Worm (Caenorhabditis elegans): ENCODE measurements around the gene cnx-1.
A peak's percentile ranks its signal among the peaks of the same experiment; 100 is the strongest.

The cnx-1 gene

DNA sequence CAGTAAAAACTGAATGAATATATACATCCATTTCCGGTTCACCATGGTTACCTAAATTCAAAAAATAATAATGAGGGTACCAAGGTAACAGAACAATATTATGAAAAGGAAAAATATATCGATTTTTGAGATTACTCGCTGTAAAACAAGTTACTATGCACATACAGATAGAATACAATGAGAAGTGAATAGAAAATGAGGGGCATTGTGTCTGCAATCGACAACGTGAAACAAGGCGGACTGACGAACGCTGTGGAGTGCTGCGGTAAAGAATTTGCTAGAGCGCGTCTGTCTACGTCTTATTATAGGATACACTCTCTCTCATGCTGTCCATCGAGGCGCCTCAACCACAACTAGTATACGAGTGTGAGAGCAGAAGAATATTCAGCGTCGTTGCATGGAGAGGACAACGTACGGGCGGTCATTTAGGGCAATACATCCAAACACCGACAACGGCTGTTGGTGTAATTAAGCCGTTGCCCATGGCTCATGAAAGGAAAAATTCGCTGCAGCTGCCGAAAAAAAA is at the start of gene cnx-1:
Gene cnx-1, minus strand, starts transcription at position 51 of the 526 bp plus-strand sequence.
- no peak for TF ChIP-seq W03F9.2 (tag; optimal IDR thresholded peaks at IDR 0.05)
- TF ChIP-seq dao-5 (tag; optimal IDR thresholded peaks at IDR 0.05): no peak
- TF ChIP-seq him-1 (tag; optimal IDR thresholded peaks at IDR 0.05): no peak

DNA sequence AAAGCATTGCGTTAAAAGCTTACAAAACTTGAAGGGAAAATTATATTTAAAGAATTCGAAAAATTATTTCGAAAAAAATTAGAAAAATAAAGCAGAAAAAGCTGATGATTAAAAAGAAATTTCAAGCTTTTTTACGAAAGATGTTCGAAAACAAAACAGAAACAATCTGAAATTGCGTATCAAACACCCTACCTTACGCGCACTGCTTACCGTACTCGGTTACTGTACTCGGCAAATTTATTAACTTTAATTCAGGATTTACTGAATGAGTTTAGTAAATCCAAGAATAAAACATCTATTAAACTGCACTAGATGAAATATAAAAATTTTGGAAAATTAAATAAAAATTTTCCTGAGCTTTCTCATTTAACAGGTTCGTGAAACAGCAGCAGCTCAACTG is 45.5 kb upstream of the cnx-1 start:
- TF ChIP-seq dao-5 (tag; optimal IDR thresholded peaks at IDR 0.05) (no peak), him-1 (tag; optimal IDR thresholded peaks at IDR 0.05) (no peak), W03F9.2 (tag; optimal IDR thresholded peaks at IDR 0.05) (no peak)

DNA sequence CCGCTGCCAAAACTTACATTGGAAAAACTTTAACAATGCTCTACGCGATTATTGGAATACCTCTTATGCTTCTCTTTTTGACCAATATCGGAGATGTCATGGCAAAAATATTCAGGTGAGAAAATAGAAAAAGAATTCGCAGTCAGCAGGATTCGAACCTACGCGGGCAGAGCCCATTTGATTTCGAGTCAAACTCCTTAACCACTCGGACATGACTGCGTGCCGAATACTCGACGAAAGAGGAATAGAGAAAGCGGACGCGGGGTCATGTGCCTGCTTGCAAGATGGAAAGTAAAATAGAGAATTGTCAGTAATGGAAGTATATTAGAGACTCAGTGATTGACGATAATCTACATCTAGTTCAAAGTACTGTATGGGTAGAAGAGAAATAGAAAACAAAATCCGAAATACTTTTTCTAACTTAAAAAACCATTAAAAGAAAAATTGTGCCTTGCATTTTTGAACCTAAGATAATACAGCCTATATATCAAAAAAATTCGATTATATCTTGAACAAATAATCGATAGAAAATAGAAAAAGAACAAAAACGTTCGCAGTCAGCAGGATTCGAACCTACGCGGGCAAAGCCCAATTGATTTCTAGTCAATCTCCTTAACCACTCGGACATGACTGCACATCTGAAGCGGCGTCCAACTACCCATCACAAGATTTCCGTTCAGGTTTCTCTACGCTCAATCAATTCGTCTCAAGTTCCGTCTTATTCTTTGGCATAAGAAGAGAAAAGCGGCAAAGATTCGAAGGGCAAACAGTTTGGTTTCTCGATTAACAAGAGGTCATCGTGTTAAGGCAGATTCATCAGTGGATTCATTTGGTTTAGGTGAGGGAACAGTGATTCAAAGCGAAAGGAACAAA is 44.8 kb upstream of the cnx-1 start:
- TF ChIP-seq him-1 (tag; optimal IDR thresholded peaks at IDR 0.05): peak; percentile 50
- TF ChIP-seq dao-5 (tag; optimal IDR thresholded peaks at IDR 0.05): peak; percentile 28
- no peak for TF ChIP-seq W03F9.2 (tag; optimal IDR thresholded peaks at IDR 0.05)

DNA sequence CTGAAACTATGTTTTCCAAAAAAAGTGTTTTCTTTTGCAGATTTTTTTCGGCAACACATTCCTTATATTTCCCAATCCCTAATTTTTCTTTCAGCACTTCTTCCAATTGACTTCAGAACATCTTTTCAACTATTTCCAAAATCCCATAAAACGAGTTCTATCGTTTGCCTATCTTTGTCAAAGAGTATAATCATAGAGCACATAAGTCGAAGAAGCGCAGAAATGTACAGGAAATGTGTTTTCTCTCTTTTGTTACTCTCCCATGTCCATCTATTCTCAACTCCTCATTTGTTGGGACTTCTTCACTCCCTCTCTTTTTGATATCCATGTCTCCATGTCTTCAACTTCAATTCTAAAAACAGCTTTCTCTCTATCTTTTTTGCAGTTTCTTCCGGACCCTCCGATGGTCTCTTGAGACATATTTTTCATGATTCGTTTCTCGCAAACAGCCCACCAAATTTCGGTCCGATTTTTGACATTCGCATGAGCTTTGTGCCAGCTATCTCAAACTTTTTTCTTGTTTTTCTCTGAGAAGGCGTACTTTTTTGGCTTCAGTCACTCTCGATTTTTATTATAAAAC is 43.4 kb upstream of the cnx-1 start, which contains the start of gene twk-48:
Gene twk-48, plus strand, starts transcription at position 530 of the 580 bp plus-strand sequence.
- TF ChIP-seq him-1 (tag; optimal IDR thresholded peaks at IDR 0.05) (no peak), W03F9.2 (tag; optimal IDR thresholded peaks at IDR 0.05) (no peak), dao-5 (tag; optimal IDR thresholded peaks at IDR 0.05) (no peak)

DNA sequence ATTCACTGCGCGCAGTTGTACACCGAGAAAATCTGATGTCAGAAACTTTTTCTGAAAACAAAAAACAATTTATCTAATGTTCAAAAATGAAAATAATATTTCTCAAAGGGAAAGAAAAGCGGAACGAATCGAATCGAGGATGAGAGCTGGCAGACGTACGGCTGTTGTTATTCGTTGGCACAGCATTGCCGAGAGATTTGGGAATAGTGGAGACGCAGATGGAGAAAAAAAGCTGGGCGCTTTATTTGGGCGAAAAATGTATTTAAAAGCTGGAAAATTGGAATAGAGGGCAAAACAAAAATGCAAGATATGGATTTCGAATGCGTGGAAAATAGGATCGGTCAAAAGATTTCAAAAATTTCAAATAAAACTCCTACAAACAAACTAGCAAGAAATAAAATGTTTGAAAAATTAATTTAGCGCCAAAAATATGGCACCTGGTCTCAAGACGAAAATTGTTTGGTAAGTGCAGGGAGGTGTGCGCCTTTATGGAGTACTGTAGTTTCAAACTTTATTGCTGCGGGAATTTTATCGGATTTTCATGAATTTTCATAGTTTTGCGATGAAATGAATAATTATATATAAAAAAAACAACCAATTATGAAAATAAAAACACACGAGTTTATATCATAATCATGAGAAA is 42.3 kb upstream of the cnx-1 start, which contains the start of gene gpdh-2:
Gene gpdh-2, minus strand, starts transcription at position 51 of the 643 bp plus-strand sequence.
- no peak for TF ChIP-seq W03F9.2 (tag; optimal IDR thresholded peaks at IDR 0.05)
- no peak for TF ChIP-seq dao-5 (tag; optimal IDR thresholded peaks at IDR 0.05)
- TF ChIP-seq him-1 (tag; optimal IDR thresholded peaks at IDR 0.05): no peak

DNA sequence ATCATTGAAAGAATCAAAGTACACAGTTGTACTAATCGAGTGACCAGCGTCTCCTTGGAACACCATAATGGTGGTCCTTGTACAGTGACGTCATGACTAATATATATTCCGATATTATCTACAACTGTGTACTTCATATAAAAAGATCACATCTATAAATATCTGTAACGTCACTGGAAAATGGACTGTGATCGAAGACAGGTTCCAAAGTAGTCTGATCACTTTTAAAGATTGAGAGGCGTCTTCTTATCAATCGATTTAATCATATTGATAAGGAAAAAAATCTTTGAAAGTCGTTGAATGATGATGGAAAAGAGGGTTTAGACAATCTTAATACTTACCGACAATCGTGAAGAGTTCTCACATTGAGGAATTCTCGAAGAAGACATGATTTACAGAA is 41.1 kb upstream of the cnx-1 start:
- TF ChIP-seq him-1 (tag; optimal IDR thresholded peaks at IDR 0.05) (no peak), W03F9.2 (tag; optimal IDR thresholded peaks at IDR 0.05) (no peak), dao-5 (tag; optimal IDR thresholded peaks at IDR 0.05) (no peak)

DNA sequence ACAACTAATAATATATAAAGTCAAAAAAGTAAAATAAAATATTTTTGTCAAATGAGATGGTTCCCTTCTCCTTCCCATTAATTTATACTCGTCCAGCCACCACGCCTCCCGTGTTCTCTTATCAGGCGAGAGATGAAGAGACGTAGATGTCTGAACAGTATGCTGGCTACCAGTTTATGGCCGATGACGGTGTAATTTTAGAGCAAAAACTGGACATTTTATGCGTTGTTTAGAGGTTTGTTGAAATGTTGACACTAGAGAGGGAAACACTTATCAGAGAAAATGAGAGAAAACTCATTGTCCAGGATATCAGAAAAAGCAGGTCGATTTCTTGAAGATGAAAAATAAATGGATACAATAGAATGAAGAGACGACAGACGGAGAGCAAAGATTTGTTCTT is 40.2 kb upstream of the cnx-1 start:
- TF ChIP-seq W03F9.2 (tag; optimal IDR thresholded peaks at IDR 0.05) (no peak), dao-5 (tag; optimal IDR thresholded peaks at IDR 0.05) (no peak), him-1 (tag; optimal IDR thresholded peaks at IDR 0.05) (no peak)

DNA sequence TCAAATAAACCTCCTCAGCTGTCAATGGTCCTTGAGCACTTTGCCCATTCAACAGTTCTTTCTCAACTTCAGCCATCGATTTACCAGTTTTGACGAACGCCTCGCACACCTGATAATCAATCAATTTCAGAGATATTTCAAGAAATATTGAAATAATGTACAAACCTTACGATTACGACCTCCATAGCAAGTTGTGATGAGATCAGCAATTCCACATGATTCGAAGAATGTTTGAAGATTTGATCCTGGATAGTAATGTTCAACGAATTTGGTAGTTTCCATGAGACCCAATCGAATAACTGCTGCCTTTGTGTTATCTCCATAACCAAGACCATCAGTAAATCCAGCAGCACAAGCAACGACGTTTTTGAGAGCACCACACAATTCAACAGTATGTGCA is 38.0 kb upstream of the cnx-1 start:
- TF ChIP-seq him-1 (tag; optimal IDR thresholded peaks at IDR 0.05): no peak

DNA sequence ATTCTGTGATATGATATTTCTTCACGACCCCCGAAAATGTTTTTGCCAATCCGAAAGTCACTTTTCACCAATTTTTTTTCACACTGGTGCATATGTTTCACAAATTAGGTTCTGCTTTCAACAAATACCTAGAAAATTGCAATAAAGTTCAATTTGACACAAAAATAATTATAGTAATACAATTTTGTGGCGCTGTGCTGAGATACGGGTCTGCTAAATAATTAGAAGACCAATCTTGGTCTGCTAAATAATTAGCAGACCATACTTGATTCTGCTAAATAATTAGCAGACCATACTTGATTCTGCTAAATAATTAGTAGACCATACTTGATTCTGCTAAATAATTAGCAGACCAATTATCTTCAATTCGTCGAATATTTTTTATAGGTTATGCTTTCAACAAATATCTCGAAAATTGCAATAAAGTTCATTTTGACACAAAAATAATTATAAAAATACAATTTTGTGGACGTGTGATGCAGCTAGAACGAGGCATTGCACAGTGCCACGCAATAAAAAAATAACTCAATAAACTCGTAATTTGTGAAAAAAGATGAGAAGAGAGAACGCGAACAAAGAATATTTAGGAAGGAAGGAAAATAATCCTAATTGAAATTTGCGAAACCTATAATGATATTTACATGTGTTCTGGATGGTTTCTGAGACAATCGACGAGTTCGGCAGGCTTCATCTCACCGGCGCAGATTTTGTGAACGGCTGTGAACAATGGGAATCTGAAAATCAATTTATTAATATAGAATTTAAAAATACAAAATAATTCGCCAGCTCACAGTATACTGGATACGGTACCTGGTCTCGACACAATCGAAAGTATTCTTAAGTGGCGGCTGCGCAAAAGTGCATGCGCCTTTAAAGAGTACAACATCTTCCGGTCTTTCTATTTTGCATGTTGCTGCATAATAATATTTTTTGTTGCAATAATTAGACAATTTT is 37.0 kb upstream of the cnx-1 start:
- no peak for TF ChIP-seq W03F9.2 (tag; optimal IDR thresholded peaks at IDR 0.05)

DNA sequence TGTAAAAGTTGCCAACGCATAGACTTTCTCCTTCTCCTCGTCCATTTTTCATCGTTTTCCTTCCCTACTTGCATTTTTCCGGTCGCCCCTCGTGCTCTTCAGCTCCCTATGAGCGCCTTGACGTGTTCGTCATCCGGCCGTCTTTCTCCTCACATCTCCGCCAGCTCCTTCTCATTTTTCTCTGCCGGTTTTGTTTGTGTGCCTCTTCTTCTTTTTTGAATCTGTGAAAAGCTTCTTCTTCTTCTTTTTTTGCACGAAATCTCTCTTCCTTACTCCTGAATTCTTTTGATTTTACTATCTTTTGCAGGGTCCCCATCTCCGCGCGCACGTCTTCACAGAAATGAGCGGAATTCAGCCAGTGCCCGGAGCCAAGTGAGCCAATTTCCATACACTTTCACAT is 34.6 kb upstream of the cnx-1 start, which contains the start of gene K11H3.3:
Gene K11H3.3, plus strand, starts transcription at position 308 of the 400 bp plus-strand sequence.
- no peak for TF ChIP-seq W03F9.2 (tag; optimal IDR thresholded peaks at IDR 0.05)
- no peak for TF ChIP-seq him-1 (tag; optimal IDR thresholded peaks at IDR 0.05)
- no peak for TF ChIP-seq dao-5 (tag; optimal IDR thresholded peaks at IDR 0.05)

DNA sequence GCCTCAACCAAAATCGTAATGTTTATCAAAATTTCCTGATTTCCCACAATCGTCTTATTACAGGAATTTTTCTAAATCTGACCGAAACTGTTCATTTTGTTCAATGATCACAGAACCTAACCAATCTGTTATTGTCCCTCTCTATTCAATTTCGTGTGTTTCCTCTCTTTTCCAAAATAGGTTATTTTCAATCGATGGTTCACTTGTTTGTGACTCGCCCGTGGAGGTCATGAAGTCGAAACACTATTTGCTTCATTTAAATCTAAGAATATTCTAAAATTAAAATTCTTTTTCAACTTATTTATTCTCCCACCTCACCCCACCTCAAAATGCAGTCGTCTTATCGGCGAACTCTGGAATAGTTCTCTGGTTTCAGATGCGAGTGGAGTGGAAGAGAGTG is 33.9 kb upstream of the cnx-1 start:
- no peak for TF ChIP-seq W03F9.2 (tag; optimal IDR thresholded peaks at IDR 0.05)
- no peak for TF ChIP-seq dao-5 (tag; optimal IDR thresholded peaks at IDR 0.05)
- no peak for TF ChIP-seq him-1 (tag; optimal IDR thresholded peaks at IDR 0.05)

DNA sequence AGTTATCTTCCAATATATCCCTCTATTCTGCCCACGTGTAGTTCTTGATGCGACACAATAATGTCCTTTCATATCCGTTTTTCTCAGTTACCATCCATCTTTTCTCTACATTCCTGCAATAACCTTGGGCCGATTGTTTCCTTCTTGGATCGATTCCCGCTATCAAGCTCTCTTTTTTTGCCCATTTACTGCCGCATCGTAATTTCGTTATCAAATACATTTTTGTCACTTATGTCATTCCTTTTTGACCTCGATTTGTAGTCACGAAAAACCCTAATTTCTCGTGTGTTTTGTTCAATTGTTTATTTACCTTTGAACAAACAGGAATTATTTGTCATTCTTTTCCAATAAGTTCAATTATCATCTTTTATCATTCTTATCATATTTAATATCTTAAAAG is 33.0 kb upstream of the cnx-1 start:
- TF ChIP-seq dao-5 (tag; optimal IDR thresholded peaks at IDR 0.05) (no peak), him-1 (tag; optimal IDR thresholded peaks at IDR 0.05) (no peak), W03F9.2 (tag; optimal IDR thresholded peaks at IDR 0.05) (no peak)

DNA sequence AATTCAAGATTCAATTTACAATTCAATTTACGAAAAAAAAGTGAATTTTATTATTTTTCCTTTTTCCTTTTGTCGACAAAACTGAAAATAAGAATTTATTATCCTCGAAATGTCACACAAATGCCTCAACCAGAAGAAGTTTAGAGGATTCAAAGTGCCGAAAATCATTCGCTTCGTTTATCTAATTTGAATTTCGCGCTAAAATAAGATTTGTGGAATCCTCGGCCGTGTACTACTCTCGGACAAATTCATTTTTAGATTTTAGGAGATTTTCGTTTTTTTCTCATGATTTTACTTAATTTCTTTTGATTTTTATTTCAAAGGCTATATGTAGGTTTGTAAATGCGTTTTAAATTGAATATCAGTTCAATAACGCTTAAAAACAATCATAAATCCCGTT is 31.7 kb upstream of the cnx-1 start:
- TF ChIP-seq dao-5 (tag; optimal IDR thresholded peaks at IDR 0.05) (no peak), him-1 (tag; optimal IDR thresholded peaks at IDR 0.05) (no peak), W03F9.2 (tag; optimal IDR thresholded peaks at IDR 0.05) (no peak)

Measured in whole organism, L4/young adult.